Worm (Caenorhabditis elegans) whole organism, young adult: ENCODE results near the gene snx-13.

Experiments
- B0261.1 ChIP-seq: sonication (generic microtip); optimal IDR thresholded peaks from 2 replicates; lab custom pipeline; 2016; ENCODE audit warnings: mild to moderate bottlenecking, missing genetic modification characterization, moderate library complexity, missing compliant biosample characterization
- F33H1.4 ChIP-seq: fragments of 200-800 bp; sonication (Bioruptor generic); IDR thresholded peaks from 2 replicates; pipeline ENCODE4 v1.3.6; 2022; ENCODE audit warnings: missing genetic modification reagents, missing genetic modification characterization, missing compliant biosample characterization
- Y53F4B.3 ChIP-seq: fragments of 200-800 bp; sonication (Bioruptor generic); IDR thresholded peaks from 2 replicates; pipeline ENCODE4 v1.3.6; 2022; ENCODE audit warnings: missing genetic modification reagents, missing genetic modification characterization, missing compliant biosample characterization
- Y56A3A.18 ChIP-seq: fragments of 200-800 bp; sonication (Bioruptor generic); IDR thresholded peaks from 2 replicates; pipeline ENCODE4 v1.3.6; 2022; ENCODE audit warnings: missing genetic modification reagents, missing genetic modification characterization, missing compliant biosample characterization
- Y95B8A.8 ChIP-seq: fragments of 200-800 bp; sonication (Bioruptor generic); IDR thresholded peaks from 2 replicates; pipeline ENCODE4 v1.3.6; 2022; ENCODE audit warnings: missing genetic modification reagents, missing genetic modification characterization, missing compliant biosample characterization
- aptf-3 ChIP-seq: fragments of 200-800 bp; sonication (Bioruptor generic); IDR thresholded peaks from 2 replicates; pipeline ENCODE4 v1.3.6; 2022; ENCODE audit warnings: missing genetic modification characterization, missing compliant biosample characterization
- ceh-58 ChIP-seq: fragments of 200-800 bp; sonication (Bioruptor generic); IDR thresholded peaks from 2 replicates; pipeline ENCODE4 v1.3.6; 2022; ENCODE audit warnings: missing genetic modification characterization, missing compliant biosample characterization
- ets-4 ChIP-seq: fragments of 200-800 bp; sonication (Bioruptor generic); optimal IDR thresholded peaks from 2 replicates; lab custom pipeline; 2018; ENCODE audit warnings: mild to moderate bottlenecking, missing genetic modification characterization, missing compliant biosample characterization
- nhr-90 ChIP-seq: sonication (generic microtip); optimal IDR thresholded peaks from 2 replicates; lab custom pipeline; 2016; ENCODE audit warnings: missing genotype, mild to moderate bottlenecking, missing genetic modification characterization, missing compliant biosample characterization
- snpc-4 ChIP-seq, 5 experiments: fragments of 150-350 bp in 1 of 5; sonication (generic microtip) in 4 of 5; optimal IDR thresholded peaks; 2 replicates each; lab custom pipeline; 2014 to 2018; ENCODE audit warnings: missing genetic modification characterization in 5 of 5, missing biosample characterization in 3 of 5, antibody characterized with exemption in 2 of 5, mild to moderate bottlenecking in 2 of 5, missing compliant biosample characterization in 2 of 5, missing genotype in 2 of 5, moderate library complexity in 2 of 5, missing genetic modification reagents in 1 of 5

DNA sequence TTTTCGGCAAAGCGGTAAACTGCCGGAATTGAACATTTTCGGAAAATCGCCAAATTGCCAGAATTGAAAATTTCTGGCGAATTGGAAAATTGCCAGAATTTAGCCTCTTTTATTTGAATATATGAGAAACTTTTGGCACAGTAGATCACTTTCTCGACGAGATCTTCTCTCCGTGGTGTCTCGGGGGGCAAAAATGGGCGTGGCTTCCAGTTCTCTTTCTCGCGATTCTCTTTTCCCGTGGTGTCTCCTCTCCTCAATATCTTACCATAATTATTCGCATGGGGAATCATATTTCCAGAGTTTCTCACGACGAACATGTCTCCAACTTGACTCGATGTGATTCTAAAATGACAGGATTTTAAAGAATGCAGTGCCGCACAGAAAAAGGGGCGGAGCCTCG, 11.9 kb upstream of the snx-13 start:
- TF ChIP-seq Y53F4B.3 (GFP tag; lab: Robert Waterston, UW) (no peak), ets-4 (GFP tag; lab: Kevin White, UChicago) (no peak), F33H1.4 (GFP tag; lab: Robert Waterston, UW) (no peak), Y56A3A.18 (GFP tag; lab: Robert Waterston, UW) (no peak), ceh-58 (GFP tag; lab: Robert Waterston, UW) (no peak), aptf-3 (GFP tag; lab: Robert Waterston, UW) (no peak), B0261.1 (tag; lab: Kevin White, UChicago) (no peak), snpc-4 (GFP tag; optimal IDR thresholded peaks at IDR 0.05; lab: Kevin White, UChicago) (no peak), snpc-4 (tag; optimal IDR thresholded peaks at IDR 0.05; lab: Kevin White, UChicago) (peak in 1 of 4 experiments; percentile 4), Y95B8A.8 (GFP tag; lab: Robert Waterston, UW) (no peak), nhr-90 (tag; lab: Kevin White, UChicago) (no peak)
